ENCODE assay signal across 1 fruit fly cellular context in genomic region chr2L:4976988-4977551, dm6.
TF ChIP-seq lines count a peak whose summit lies in the region.

Gene Gmd (minus strand): TSS chr2L:4977023.
Gene CG3792 (plus strand): TSS chr2L:4977312.

TF ChIP-seq in whole organism, embryonic, 481 proteins besides CTCF, POLR2A, EP300 and RAD21 (continued from another document and continues in another):
- peak; percentile 91 for TF ChIP-seq ems (GFP tag; optimal IDR thresholded peaks at IDR 0.05; lab: Kevin White, UChicago)
- TF ChIP-seq NC2β (GFP tag; optimal IDR thresholded peaks at IDR 0.05; lab: Kevin White, UChicago), result peak; percentile 91
- peak; percentile 61; the same call in 1 of the 3 replicates for TF ChIP-seq sr (GFP tag; IDR thresholded peaks at IDR 0.05; lab: Robert Waterston, UW)
- peak; percentile 59; the same call in 1 of the 2 replicates for TF ChIP-seq Dip2 (GFP tag; IDR thresholded peaks at IDR 0.05; lab: Robert Waterston, UW)
- no peak for TF ChIP-seq CG12071 (GFP tag; optimal IDR thresholded peaks at IDR 0.05; lab: Kevin White, UChicago)
- peak; percentile 92 for TF ChIP-seq CG10654 (GFP tag; optimal IDR thresholded peaks at IDR 0.05; lab: Kevin White, UChicago)
- TF ChIP-seq nerfin-1 (tag; optimal IDR thresholded peaks at IDR 0.05; lab: Kevin White, UChicago), result peak; percentile 93
- TF ChIP-seq gsb (GFP tag; IDR thresholded peaks at IDR 0.05; lab: Robert Waterston, UW), result peak; percentile 91
- peak; percentile 90 for TF ChIP-seq her (GFP tag; optimal IDR thresholded peaks at IDR 0.05; lab: Kevin White, UChicago)
- peak; percentile 93 to 94 for TF ChIP-seq Pdp1 (GFP tag; optimal IDR thresholded peaks at IDR 0.05; lab: Kevin White, UChicago)
- TF ChIP-seq Med (GFP tag; lab: Kevin White, UChicago), result peak; percentile 98
- peak; percentile 95 for TF ChIP-seq jumu (GFP tag; optimal IDR thresholded peaks at IDR 0.05; lab: Kevin White, UChicago)
- peak; percentile 95 for TF ChIP-seq CG32767 (GFP tag; IDR thresholded peaks at IDR 0.05; lab: Robert Waterston, UW)
- TF ChIP-seq jing (GFP tag; optimal IDR thresholded peaks at IDR 0.05; lab: Kevin White, UChicago), result no peak
- peak; percentile 9 for TF ChIP-seq ash1 (GFP tag; optimal IDR thresholded peaks at IDR 0.05; lab: Kevin White, UChicago)
- TF ChIP-seq CG4617 (GFP tag; optimal IDR thresholded peaks at IDR 0.05; lab: Kevin White, UChicago; ENCODE audit: borderline replicate concordance), result peak; percentile 92
- peak; percentile 96 for TF ChIP-seq al (GFP tag; IDR thresholded peaks at IDR 0.05; lab: Robert Waterston, UW)
- peak; percentile 93 for TF ChIP-seq CG16815 (GFP tag; optimal IDR thresholded peaks at IDR 0.05; lab: Kevin White, UChicago)
- peak; percentile 92 for TF ChIP-seq cas (GFP tag; IDR thresholded peaks at IDR 0.05; lab: Robert Waterston, UW)
- peak; percentile 90 for TF ChIP-seq CG6254 (GFP tag; optimal IDR thresholded peaks at IDR 0.05; lab: Kevin White, UChicago)
- TF ChIP-seq dpn (GFP tag; optimal IDR thresholded peaks at IDR 0.05; lab: Kevin White, UChicago), result peak; percentile 95 to 96
- TF ChIP-seq Dad (GFP tag; optimal IDR thresholded peaks at IDR 0.05; lab: Kevin White, UChicago), result peak; percentile 94
- TF ChIP-seq CG4730 (GFP tag; IDR thresholded peaks at IDR 0.05; lab: Robert Waterston, UW), result peak; percentile 95
- TF ChIP-seq ato (GFP tag; IDR thresholded peaks at IDR 0.05; lab: Robert Waterston, UW; ENCODE audit: partially characterized antibody), result peak; percentile 54; the same call in 1 of the 2 replicates
- TF ChIP-seq slbo (GFP tag; IDR thresholded peaks at IDR 0.05; lab: Robert Waterston, UW), result peak; percentile 98
- TF ChIP-seq gfzf (GFP tag; optimal IDR thresholded peaks at IDR 0.05; lab: Kevin White, UChicago), result peak; percentile 25
- peak; percentile 97 for TF ChIP-seq CG30403 (GFP tag; optimal IDR thresholded peaks at IDR 0.05; lab: Kevin White, UChicago)
- peak; percentile 96 for TF ChIP-seq CG9727 (GFP tag; optimal IDR thresholded peaks at IDR 0.05; lab: Kevin White, UChicago)
- peak; percentile 95 for TF ChIP-seq wor (GFP tag; IDR thresholded peaks at IDR 0.05; lab: Robert Waterston, UW)
- TF ChIP-seq pros (GFP tag; optimal IDR thresholded peaks at IDR 0.05; lab: Kevin White, UChicago), result peak; percentile 64
- peak; percentile 73 for TF ChIP-seq CG2202 (tag; optimal IDR thresholded peaks at IDR 0.05; lab: Kevin White, UChicago)
- TF ChIP-seq Bdp1 (GFP tag; optimal IDR thresholded peaks at IDR 0.05; lab: Kevin White, UChicago), result peak; percentile 88
- TF ChIP-seq Sox102F (GFP tag; optimal IDR thresholded peaks at IDR 0.05; lab: Kevin White, UChicago), result peak; percentile 94
- peak; percentile 95 for TF ChIP-seq sisA (GFP tag; IDR thresholded peaks at IDR 0.05; lab: Robert Waterston, UW)
- peak; percentile 91 for TF ChIP-seq D19A (tag; optimal IDR thresholded peaks at IDR 0.05; lab: Kevin White, UChicago)
- TF ChIP-seq CG10959 (GFP tag; IDR thresholded peaks at IDR 0.05; lab: Robert Waterston, UW), result peak; percentile 95
- TF ChIP-seq CG30431 (GFP tag; optimal IDR thresholded peaks at IDR 0.05; lab: Kevin White, UChicago), result peak; percentile 90
- peak; percentile 93 for TF ChIP-seq zen (tag; optimal IDR thresholded peaks at IDR 0.05; lab: Kevin White, UChicago)
- peak; percentile 68 for TF ChIP-seq btn (GFP tag; optimal IDR thresholded peaks at IDR 0.05; lab: Kevin White, UChicago)
- peak; percentile 92 for TF ChIP-seq CG9817 (tag; optimal IDR thresholded peaks at IDR 0.05; lab: Kevin White, UChicago)
- peak; percentile 87 for TF ChIP-seq CG43689 (GFP tag; IDR thresholded peaks at IDR 0.05; lab: Robert Waterston, UW)
- TF ChIP-seq CG17186 (GFP tag; optimal IDR thresholded peaks at IDR 0.05; lab: Kevin White, UChicago), result peak; percentile 63
- peak; percentile 86 for TF ChIP-seq repo (GFP tag; optimal IDR thresholded peaks at IDR 0.05; lab: Kevin White, UChicago)
- TF ChIP-seq C15 (GFP tag; IDR thresholded peaks at IDR 0.05; lab: Robert Waterston, UW), result peak; percentile 92
- peak; percentile 97 for TF ChIP-seq dysf (GFP tag; IDR thresholded peaks at IDR 0.05; lab: Robert Waterston, UW)
- peak; percentile 93 for TF ChIP-seq CG18476 (GFP tag; optimal IDR thresholded peaks at IDR 0.05; lab: Kevin White, UChicago)
- peak; percentile 81 for TF ChIP-seq NK7.1 (GFP tag; optimal IDR thresholded peaks at IDR 0.05; lab: Kevin White, UChicago)
- peak; percentile 84 for TF ChIP-seq CG16813 (GFP tag; IDR thresholded peaks at IDR 0.05; lab: Robert Waterston, UW; ENCODE audit: partially characterized antibody)
- TF ChIP-seq CG13775 (GFP tag; optimal IDR thresholded peaks at IDR 0.05; lab: Kevin White, UChicago), result peak; percentile 96
- peak; percentile 85; the same call in 2 of the 3 replicates for TF ChIP-seq gce (GFP tag; IDR thresholded peaks at IDR 0.05; lab: Robert Waterston, UW)
- TF ChIP-seq sna (GFP tag; IDR thresholded peaks at IDR 0.05; lab: Robert Waterston, UW; ENCODE audit: partially characterized antibody), result peak; percentile 80
- peak; percentile 85 to 96 for TF ChIP-seq chif (GFP tag; optimal IDR thresholded peaks at IDR 0.05; lab: Kevin White, UChicago)
- peak; percentile 68 for TF ChIP-seq Hand (GFP tag; optimal IDR thresholded peaks at IDR 0.05; lab: Kevin White, UChicago)
- TF ChIP-seq CG8478 (optimal IDR thresholded peaks at IDR 0.05; lab: Kevin White, UChicago), result no peak
- TF ChIP-seq CG10366 (GFP tag; IDR thresholded peaks at IDR 0.05; lab: Robert Waterston, UW), result peak; percentile 94
- TF ChIP-seq Opbp (GFP tag; IDR thresholded peaks at IDR 0.05; lab: Robert Waterston, UW; ENCODE audit: partially characterized antibody), result peak; percentile 53; the same call in 2 of the 3 replicates
- peak; percentile 56 for TF ChIP-seq pfk (GFP tag; optimal IDR thresholded peaks at IDR 0.05; lab: Kevin White, UChicago)
- peak; percentile 93 for TF ChIP-seq Spps (tag; optimal IDR thresholded peaks at IDR 0.05; lab: Kevin White, UChicago)
- TF ChIP-seq aop (GFP tag; IDR thresholded peaks at IDR 0.05; lab: Robert Waterston, UW), result no peak; the same call in 1 of the 2 replicates
- peak; percentile 78 for TF ChIP-seq Bgb (GFP tag; IDR thresholded peaks at IDR 0.05; lab: Robert Waterston, UW; ENCODE audit: partially characterized antibody)
- TF ChIP-seq CG2199 (GFP tag; IDR thresholded peaks at IDR 0.05; lab: Robert Waterston, UW), result peak; percentile 81; the same call in 1 of the 3 replicates
- peak; percentile 92 for TF ChIP-seq CG10979 (tag; optimal IDR thresholded peaks at IDR 0.05; lab: Kevin White, UChicago)
- peak; percentile 81 for TF ChIP-seq bbx (GFP tag; IDR thresholded peaks at IDR 0.05; lab: Robert Waterston, UW; ENCODE audit: partially characterized antibody)
- TF ChIP-seq ssp (GFP tag; IDR thresholded peaks at IDR 0.05; lab: Robert Waterston, UW), result peak; percentile 91
- peak; percentile 91 for TF ChIP-seq org-1 (GFP tag; optimal IDR thresholded peaks at IDR 0.05; lab: Kevin White, UChicago)
- TF ChIP-seq gsb-n (tag; optimal IDR thresholded peaks at IDR 0.05; lab: Kevin White, UChicago), result peak; percentile 93
- TF ChIP-seq Dref (GFP tag; IDR thresholded peaks at IDR 0.05; lab: Robert Waterston, UW), result peak; percentile 77
- peak; percentile 65 for TF ChIP-seq wek (GFP tag; optimal IDR thresholded peaks at IDR 0.05; lab: Kevin White, UChicago)
- peak; percentile 90 for TF ChIP-seq caup (GFP tag; optimal IDR thresholded peaks at IDR 0.05; lab: Kevin White, UChicago; ENCODE audit: severe bottlenecking)
- peak; percentile 98 for TF ChIP-seq vvl (GFP tag; IDR thresholded peaks at IDR 0.05; lab: Robert Waterston, UW)
- peak; percentile 95 for TF ChIP-seq CG4820 (GFP tag; optimal IDR thresholded peaks at IDR 0.05; lab: Kevin White, UChicago)
- TF ChIP-seq stc (GFP tag; IDR thresholded peaks at IDR 0.05; lab: Robert Waterston, UW), result peak; percentile 95
- peak; percentile 94 for TF ChIP-seq Bteb2 (GFP tag; optimal IDR thresholded peaks at IDR 0.05; lab: Kevin White, UChicago)
- peak; percentile 92 for TF ChIP-seq Fer2 (tag; optimal IDR thresholded peaks at IDR 0.05; lab: Kevin White, UChicago)
- peak; percentile 95 for TF ChIP-seq ken (GFP tag; IDR thresholded peaks at IDR 0.05; lab: Robert Waterston, UW)
- TF ChIP-seq Mrtf (GFP tag; IDR thresholded peaks at IDR 0.05; lab: Robert Waterston, UW), result peak; percentile 92
- peak; percentile 92 for TF ChIP-seq so (GFP tag; IDR thresholded peaks at IDR 0.05; lab: Robert Waterston, UW)
- TF ChIP-seq Mes4 (GFP tag; optimal IDR thresholded peaks at IDR 0.05; lab: Kevin White, UChicago), result peak; percentile 87
- peak; percentile 81 for TF ChIP-seq gcm (GFP tag; optimal IDR thresholded peaks at IDR 0.05; lab: Kevin White, UChicago)
- TF ChIP-seq CG31224 (GFP tag; IDR thresholded peaks at IDR 0.05; lab: Robert Waterston, UW), result peak; percentile 93
- peak; percentile 94 for TF ChIP-seq CG3726 (GFP tag; IDR thresholded peaks at IDR 0.05; lab: Robert Waterston, UW)
- TF ChIP-seq sc (optimal IDR thresholded peaks at IDR 0.05; lab: Kevin White, UChicago), result no peak
- TF ChIP-seq sc (GFP tag; optimal IDR thresholded peaks at IDR 0.05; lab: Kevin White, UChicago), result peak; percentile 82
- peak; percentile 89 for TF ChIP-seq Oaz (GFP tag; IDR thresholded peaks at IDR 0.05; lab: Robert Waterston, UW)
- TF ChIP-seq CG9932 (GFP tag; IDR thresholded peaks at IDR 0.05; lab: Robert Waterston, UW), result peak; percentile 98
- TF ChIP-seq CG15073 (GFP tag; optimal IDR thresholded peaks at IDR 0.05; lab: Kevin White, UChicago), result peak; percentile 58
- peak; percentile 89 for TF ChIP-seq otp (GFP tag; IDR thresholded peaks at IDR 0.05; lab: Robert Waterston, UW)
- peak; percentile 97 for TF ChIP-seq Xbp1 (GFP tag; optimal IDR thresholded peaks at IDR 0.05; lab: Kevin White, UChicago)
- peak; percentile 97 for TF ChIP-seq mam (GFP tag; optimal IDR thresholded peaks at IDR 0.05; lab: Kevin White, UChicago)
- peak; percentile 91 for TF ChIP-seq cato (GFP tag; optimal IDR thresholded peaks at IDR 0.05; lab: Kevin White, UChicago; ENCODE audit: borderline replicate concordance)
- peak; percentile 95 for TF ChIP-seq Ssrp (tag; optimal IDR thresholded peaks at IDR 0.05; lab: Kevin White, UChicago)
- peak; percentile 91 for TF ChIP-seq Dek (tag; optimal IDR thresholded peaks at IDR 0.05; lab: Kevin White, UChicago)
- peak; percentile 89 for TF ChIP-seq bowl (GFP tag; IDR thresholded peaks at IDR 0.05; lab: Robert Waterston, UW)
- TF ChIP-seq Scr (GFP tag; IDR thresholded peaks at IDR 0.05; lab: Robert Waterston, UW; ENCODE audit: partially characterized antibody), result peak; percentile 82
- peak; percentile 82 for TF ChIP-seq Sin3A (optimal IDR thresholded peaks at IDR 0.05; lab: Kevin White, UChicago)
- TF ChIP-seq Ets65A (GFP tag; lab: Kevin White, UChicago), result peak; percentile 99
- TF ChIP-seq CG7745 (tag; optimal IDR thresholded peaks at IDR 0.05; lab: Kevin White, UChicago), result no peak
- TF ChIP-seq prd (optimal IDR thresholded peaks at IDR 0.05; lab: Kevin White, UChicago), result no peak
- peak; percentile 97 for TF ChIP-seq prd (GFP tag; IDR thresholded peaks at IDR 0.05; lab: Robert Waterston, UW)
- peak; percentile 96 for TF ChIP-seq CG7372 (GFP tag; IDR thresholded peaks at IDR 0.05; lab: Robert Waterston, UW)
- TF ChIP-seq Rfx (GFP tag; IDR thresholded peaks at IDR 0.05; lab: Robert Waterston, UW), result peak; percentile 97
- peak; percentile 74 for TF ChIP-seq CG15479 (GFP tag; optimal IDR thresholded peaks at IDR 0.05; lab: Kevin White, UChicago)
- TF ChIP-seq sug (tag; optimal IDR thresholded peaks at IDR 0.05; lab: Kevin White, UChicago), result peak; percentile 93
- TF ChIP-seq CG11093 (GFP tag; IDR thresholded peaks at IDR 0.05; lab: Robert Waterston, UW), result peak; percentile 94
- peak; percentile 85 for TF ChIP-seq CG3995 (GFP tag; optimal IDR thresholded peaks at IDR 0.05; lab: Kevin White, UChicago)
- peak; percentile 84 for TF ChIP-seq dati (GFP tag; IDR thresholded peaks at IDR 0.05; lab: Robert Waterston, UW)
- TF ChIP-seq B-H1 (GFP tag; IDR thresholded peaks at IDR 0.05; lab: Robert Waterston, UW), result peak; percentile 95
- peak; percentile 63 for TF ChIP-seq CG31365 (tag; optimal IDR thresholded peaks at IDR 0.05; lab: Kevin White, UChicago)
- TF ChIP-seq yki (optimal IDR thresholded peaks at IDR 0.05; lab: Kevin White, UChicago), result no peak
- peak; percentile 96 for TF ChIP-seq B-H2 (GFP tag; optimal IDR thresholded peaks at IDR 0.05; lab: Kevin White, UChicago)
- peak; percentile 83 for TF ChIP-seq dm (GFP tag; optimal IDR thresholded peaks at IDR 0.05; lab: Kevin White, UChicago)
- peak; percentile 92 for TF ChIP-seq shn (GFP tag; optimal IDR thresholded peaks at IDR 0.05; lab: Kevin White, UChicago)
- TF ChIP-seq H2.0 (GFP tag; IDR thresholded peaks at IDR 0.05; lab: Robert Waterston, UW), result peak; percentile 93
- peak; percentile 86 for TF ChIP-seq luna (GFP tag; optimal IDR thresholded peaks at IDR 0.05; lab: Kevin White, UChicago)
- TF ChIP-seq Gsc (GFP tag; IDR thresholded peaks at IDR 0.05; lab: Robert Waterston, UW), result peak; percentile 87
- peak; percentile 76 for TF ChIP-seq CG42726 (GFP tag; IDR thresholded peaks at IDR 0.05; lab: Robert Waterston, UW; ENCODE audit: partially characterized antibody)
- TF ChIP-seq CG11085 (GFP tag; IDR thresholded peaks at IDR 0.05; lab: Robert Waterston, UW), result peak; percentile 94
- peak; percentile 93 for TF ChIP-seq CG8765 (GFP tag; IDR thresholded peaks at IDR 0.05; lab: Robert Waterston, UW)
- TF ChIP-seq usp (GFP tag; optimal IDR thresholded peaks at IDR 0.05; lab: Kevin White, UChicago), result no peak
- TF ChIP-seq sob (GFP tag; IDR thresholded peaks at IDR 0.05; lab: Robert Waterston, UW), result peak; percentile 97
- peak in 1 of 2 experiments; percentile 67 for TF ChIP-seq eve (GFP tag; optimal IDR thresholded peaks at IDR 0.05; lab: Kevin White, UChicago)
- TF ChIP-seq en (GFP tag; optimal IDR thresholded peaks at IDR 0.05; lab: Kevin White, UChicago), result peak; percentile 89
- TF ChIP-seq CG6175 (GFP tag; IDR thresholded peaks at IDR 0.05; lab: Robert Waterston, UW), result peak; percentile 88
- peak; percentile 95 for TF ChIP-seq CG1602 (GFP tag; optimal IDR thresholded peaks at IDR 0.05; lab: Kevin White, UChicago)
- TF ChIP-seq salm (tag; optimal IDR thresholded peaks at IDR 0.05; lab: Kevin White, UChicago), result peak; percentile 89
- peak; percentile 97 for TF ChIP-seq Hsf (GFP tag; optimal IDR thresholded peaks at IDR 0.05; lab: Kevin White, UChicago)
- TF ChIP-seq CG10462 (GFP tag; optimal IDR thresholded peaks at IDR 0.05; lab: Kevin White, UChicago), result peak; percentile 91
- peak; percentile 90 for TF ChIP-seq Nf-YC (tag; optimal IDR thresholded peaks at IDR 0.05; lab: Kevin White, UChicago)
- peak; percentile 35; the same call in 1 of the 3 replicates for TF ChIP-seq z (GFP tag; IDR thresholded peaks at IDR 0.05; lab: Robert Waterston, UW)
- TF ChIP-seq Sry-δ (GFP tag; optimal IDR thresholded peaks at IDR 0.05; lab: Kevin White, UChicago), result peak; percentile 77
